Fruit fly (Drosophila melanogaster) whole organism, adult: ENCODE results near the gene CG31259.

ENCODE experiments used
- CG11617 ChIP-seq: fragments of 200-800 bp; sonication (Bioruptor generic); optimal IDR thresholded peaks from 2 replicates; lab custom pipeline; 2017; ENCODE audit warnings: mild to moderate bottlenecking, missing biosample characterization, missing genetic modification reagents, missing genetic modification characterization
- CG12768 ChIP-seq: fragments of 200-800 bp; sonication (Bioruptor generic); optimal IDR thresholded peaks from 2 replicates; lab custom pipeline; 2017; ENCODE audit warnings: missing biosample characterization, missing genetic modification characterization, mild to moderate bottlenecking, moderate library complexity, missing genetic modification reagents
- CG14711 ChIP-seq: fragments of 200-800 bp; sonication (Bioruptor generic); optimal IDR thresholded peaks from 2 replicates; lab custom pipeline; 2018; ENCODE audit warnings: missing biosample characterization, mild to moderate bottlenecking, missing genetic modification characterization, moderate library complexity
- CG1620 ChIP-seq: fragments of 200-800 bp; sonication (Bioruptor generic); optimal IDR thresholded peaks from 2 replicates; lab custom pipeline; 2016; ENCODE audit warnings: missing biosample characterization, missing genetic modification characterization
- CG33017 ChIP-seq: fragments of 200-800 bp; sonication (Bioruptor generic); optimal IDR thresholded peaks from 2 replicates; lab custom pipeline; 2018; ENCODE audit warnings: missing biosample characterization, mild to moderate bottlenecking, missing genetic modification characterization, moderate library complexity
- CG5204 ChIP-seq: fragments of 200-800 bp; sonication (Bioruptor generic); optimal IDR thresholded peaks from 2 replicates; lab custom pipeline; 2016; ENCODE audit warnings: missing biosample characterization, missing genetic modification characterization
- CG7045 ChIP-seq: fragments of 200-800 bp; sonication (Bioruptor generic); optimal IDR thresholded peaks from 2 replicates; lab custom pipeline; 2017; ENCODE audit warnings: missing biosample characterization, mild to moderate bottlenecking, missing genetic modification characterization
- CG7101 ChIP-seq: fragments of 200-800 bp; sonication (Bioruptor generic); optimal IDR thresholded peaks from 2 replicates; lab custom pipeline; 2018; ENCODE audit warnings: missing biosample characterization, mild to moderate bottlenecking, missing genetic modification characterization, moderate library complexity
- Clk ChIP-seq: fragments of 200-800 bp; sonication (Bioruptor generic); optimal IDR thresholded peaks from 2 replicates; lab custom pipeline; 2017; ENCODE audit warnings: missing biosample characterization, missing genetic modification characterization
- Crg-1 ChIP-seq: fragments of 200-800 bp; sonication (Bioruptor generic); optimal IDR thresholded peaks from 2 replicates; lab custom pipeline; 2016; ENCODE audit warnings: missing biosample characterization, missing genetic modification characterization
- Hr96 ChIP-seq: fragments of 200-800 bp; sonication (Bioruptor generic); optimal IDR thresholded peaks from 2 replicates; lab custom pipeline; 2016; ENCODE audit warnings: missing biosample characterization, missing genetic modification characterization
- Mnt ChIP-seq: fragments of 200-800 bp; sonication (Bioruptor generic); optimal IDR thresholded peaks from 2 replicates; lab custom pipeline; 2016; ENCODE audit warnings: missing biosample characterization, mild to moderate bottlenecking, missing genetic modification characterization
- bab1 ChIP-seq: fragments of 200-800 bp; sonication (Bioruptor generic); optimal IDR thresholded peaks from 3 replicates; lab custom pipeline; 2019; ENCODE audit warnings: missing biosample characterization, mild to moderate bottlenecking, missing genetic modification characterization, moderate library complexity
- cic ChIP-seq: fragments of 200-800 bp; sonication (Bioruptor generic); optimal IDR thresholded peaks from 2 replicates; lab custom pipeline; 2017; ENCODE audit warnings: missing biosample characterization, mild to moderate bottlenecking, missing genetic modification characterization, moderate library complexity
- cnc ChIP-seq, 2 experiments: fragments of >200 bp; optimal IDR thresholded peaks; 2 replicates each; lab custom pipeline; 2017
- kay ChIP-seq: fragments of 200-800 bp; sonication (Bioruptor generic); peaks from one replicate; lab custom pipeline; 2016; ENCODE audit warnings: missing biosample characterization, missing genetic modification characterization, borderline replicate concordance
- ovo ChIP-seq: fragments of 200-800 bp; sonication (Bioruptor generic); optimal IDR thresholded peaks from 2 replicates; lab custom pipeline; 2016; ENCODE audit warnings: missing biosample characterization, missing genetic modification characterization
- pad ChIP-seq: fragments of 200-800 bp; sonication (Bioruptor generic); optimal IDR thresholded peaks from 3 replicates; lab custom pipeline; 2017; ENCODE audit warnings: missing biosample characterization, missing genetic modification characterization, mild to moderate bottlenecking, moderate library complexity, missing genetic modification reagents
- tj ChIP-seq: fragments of 200-800 bp; sonication (Bioruptor generic); optimal IDR thresholded peaks from 3 replicates; lab custom pipeline; 2017; ENCODE audit warnings: missing biosample characterization, mild to moderate bottlenecking, missing genetic modification characterization, moderate library complexity
- toe ChIP-seq: fragments of 200-800 bp; sonication (Bioruptor generic); optimal IDR thresholded peaks from 2 replicates; lab custom pipeline; 2016; ENCODE audit warnings: missing biosample characterization, missing genetic modification characterization

Gene CG31259

DNA sequence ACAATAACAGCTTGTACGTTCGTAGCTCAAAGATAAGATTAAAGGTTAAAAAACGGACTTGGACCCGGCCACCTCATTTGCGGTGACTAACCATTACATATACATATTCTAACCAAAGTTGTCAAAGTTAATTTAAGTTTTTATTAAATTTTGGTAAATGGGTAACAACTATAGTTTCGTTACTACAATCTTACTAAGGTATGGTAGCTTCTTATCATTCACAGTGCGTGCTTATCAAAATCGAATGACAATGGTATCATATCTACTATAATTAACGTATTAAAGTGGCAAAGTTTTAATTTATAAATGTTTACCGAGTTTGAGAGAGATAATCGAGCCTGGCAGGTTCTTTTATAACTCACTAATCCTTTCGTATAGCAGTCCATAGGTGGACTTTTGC, 4.6 kb upstream of the CG31259 start:
- no peak for TF ChIP-seq pad
- no peak for TF ChIP-seq bab1 (GFP tag; lab: Kevin White, UChicago)
- no peak for TF ChIP-seq CG5204
- TF ChIP-seq CG12768 (GFP tag; lab: Kevin White, UChicago): no peak
- no peak for TF ChIP-seq kay (GFP tag; lab: Kevin White, UChicago)

DNA sequence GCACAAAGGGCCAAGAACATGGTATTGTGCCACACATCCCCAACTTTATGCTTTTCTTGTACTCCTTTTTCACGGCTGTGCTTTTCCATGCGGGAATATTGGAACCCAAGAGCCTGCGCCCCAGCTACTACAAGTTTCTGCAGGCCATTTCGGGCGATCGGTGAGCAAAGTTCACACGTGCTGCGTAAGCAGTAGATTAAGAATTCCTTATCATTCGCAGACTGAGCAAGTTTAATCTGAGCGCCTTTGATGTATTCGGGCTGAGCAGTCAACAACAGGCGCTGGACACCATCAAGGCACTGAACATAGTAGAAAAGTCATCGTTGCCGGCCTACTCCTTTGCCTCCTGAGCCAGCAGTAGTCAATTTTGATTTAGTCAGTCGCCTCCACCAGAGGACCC, 2.9 kb upstream of the CG31259 start:
- TF ChIP-seq Hr96 (GFP tag; lab: Kevin White, UChicago) (no peak), CG7101 (tag; lab: Kevin White, UChicago) (no peak), Crg-1 (GFP tag; lab: Kevin White, UChicago) (no peak), CG11617 (GFP tag; lab: Kevin White, UChicago) (no peak), CG33017 (no peak), cnc (optimal IDR thresholded peaks at IDR 0.05; lab: Kevin White, UChicago) (no peak), cic (no peak), CG5204 (no peak)

DNA sequence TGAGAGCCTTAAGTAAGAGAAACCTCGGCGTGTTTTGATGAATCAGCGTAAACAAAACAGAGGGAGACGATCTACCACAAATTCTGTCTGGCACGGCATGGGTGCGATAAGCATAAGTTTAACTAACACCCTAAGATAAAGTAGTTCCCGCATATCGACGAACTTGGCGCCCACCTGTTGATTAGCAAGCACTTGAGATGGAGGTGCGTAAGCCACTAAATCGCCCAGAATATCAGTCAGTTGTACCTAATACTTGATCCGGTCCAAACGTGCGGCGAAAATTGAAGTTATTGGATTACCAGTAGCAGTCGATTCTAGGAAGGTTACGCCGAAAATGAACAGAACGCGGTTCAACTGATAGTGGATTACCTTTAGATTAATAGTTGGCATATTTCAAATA, 2.2 kb upstream of the CG31259 start, which contains the start of gene CG31454:
CG31454 (plus strand) TSS at position 160 of the 400 bp plus-strand sequence.
- TF ChIP-seq cnc (optimal IDR thresholded peaks at IDR 0.05; lab: Kevin White, UChicago): no peak
- no peak for TF ChIP-seq Clk
- no peak for TF ChIP-seq CG1620
- TF ChIP-seq CG11617 (GFP tag; lab: Kevin White, UChicago): no peak
- TF ChIP-seq CG5204: no peak
- TF ChIP-seq CG7101 (tag; lab: Kevin White, UChicago): no peak
- TF ChIP-seq CG7045: no peak
- no peak for TF ChIP-seq cic
- TF ChIP-seq bab1 (GFP tag; lab: Kevin White, UChicago): no peak
- TF ChIP-seq CG33017: no peak
- TF ChIP-seq toe (GFP tag; lab: Kevin White, UChicago): no peak
- no peak for TF ChIP-seq Mnt (GFP tag; lab: Kevin White, UChicago)
- TF ChIP-seq tj (GFP tag; lab: Kevin White, UChicago): no peak
- no peak for TF ChIP-seq Crg-1 (GFP tag; lab: Kevin White, UChicago)

DNA sequence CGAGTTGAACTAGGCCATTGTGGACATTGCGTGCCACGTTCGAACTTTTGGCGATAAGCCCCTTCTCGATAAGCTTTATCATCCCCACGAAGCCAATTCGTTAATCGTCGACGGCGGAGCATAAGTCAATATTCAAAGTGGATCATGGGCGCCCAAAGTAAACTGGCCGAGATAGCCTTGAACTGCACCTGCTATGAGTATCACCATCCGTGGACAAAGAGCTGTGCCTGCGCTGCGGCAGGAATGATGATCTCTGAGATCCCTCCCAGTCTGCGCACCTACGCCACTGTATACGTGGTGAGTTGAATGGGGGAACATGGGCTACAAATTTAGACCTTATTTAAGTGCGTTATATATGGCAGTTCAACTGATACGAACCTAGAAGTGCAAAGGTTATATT, 533 bp downstream of the CG31259 start:
- TF ChIP-seq CG12768 (GFP tag; lab: Kevin White, UChicago) (no peak), CG7045 (no peak), tj (GFP tag; lab: Kevin White, UChicago) (no peak), cic (no peak), pad (no peak), Hr96 (GFP tag; lab: Kevin White, UChicago) (no peak), CG33017 (no peak), bab1 (GFP tag; lab: Kevin White, UChicago) (no peak), CG11617 (GFP tag; lab: Kevin White, UChicago) (no peak), Mnt (GFP tag; lab: Kevin White, UChicago) (no peak)

DNA sequence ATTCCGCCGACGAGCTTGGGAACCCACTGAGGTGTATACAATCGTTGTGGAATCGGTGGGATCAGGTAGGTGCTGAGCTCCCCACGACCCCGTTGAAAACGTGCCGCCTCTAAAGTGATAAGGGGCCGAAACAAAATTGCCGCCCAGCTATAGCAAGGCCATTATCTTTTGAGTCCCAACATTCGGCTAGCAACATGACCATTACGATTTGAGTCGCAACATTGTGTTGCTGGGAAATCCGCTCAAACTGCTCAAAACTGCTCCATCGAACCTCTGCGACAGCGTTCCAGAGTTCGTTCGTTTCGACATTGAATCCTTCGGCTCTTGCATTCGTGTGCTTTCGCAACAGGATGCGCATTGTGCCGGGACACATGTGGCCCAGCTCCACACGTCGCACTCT, 5.1 kb downstream of the CG31259 start, which contains the start of gene CG11741:
CG11741 (minus strand) TSS at position 16 of the 400 bp plus-strand sequence.
- no peak for TF ChIP-seq CG1620
- no peak for TF ChIP-seq cic
- TF ChIP-seq kay (GFP tag; lab: Kevin White, UChicago): no peak
- no peak for TF ChIP-seq ovo (GFP tag; lab: Kevin White, UChicago)
- no peak for TF ChIP-seq pad
- TF ChIP-seq Hr96 (GFP tag; lab: Kevin White, UChicago): no peak
- TF ChIP-seq tj (GFP tag; lab: Kevin White, UChicago): no peak
- TF ChIP-seq bab1 (GFP tag; lab: Kevin White, UChicago): no peak
- no peak for TF ChIP-seq Clk
- TF ChIP-seq CG12768 (GFP tag; lab: Kevin White, UChicago): no peak
- TF ChIP-seq Mnt (GFP tag; lab: Kevin White, UChicago): no peak
- no peak for TF ChIP-seq CG5204
- no peak for TF ChIP-seq cnc (optimal IDR thresholded peaks at IDR 0.05; lab: Kevin White, UChicago)
- TF ChIP-seq CG11617 (GFP tag; lab: Kevin White, UChicago): no peak
- TF ChIP-seq CG7045: no peak
- no peak for TF ChIP-seq Crg-1 (GFP tag; lab: Kevin White, UChicago)

DNA sequence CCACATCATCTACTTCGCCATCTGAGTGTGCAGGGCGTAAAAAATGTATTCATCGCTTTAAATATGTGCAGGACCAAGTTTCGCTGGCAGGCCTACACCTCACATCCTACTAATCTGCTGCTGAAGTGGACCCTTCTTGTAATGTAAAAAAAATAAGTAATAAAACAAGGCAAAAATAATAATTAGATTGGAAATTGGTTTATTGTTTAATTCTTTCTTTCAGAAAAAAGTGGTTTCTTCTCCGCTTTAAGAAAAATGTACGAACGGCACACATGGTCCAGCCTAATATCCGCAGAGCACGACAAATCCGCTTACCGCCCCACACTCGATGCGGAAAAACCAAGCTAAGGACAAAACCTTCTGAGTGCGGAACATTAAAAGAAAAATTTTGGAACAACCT, 22.2 kb downstream of the CG31259 start:
- TF ChIP-seq CG14711 (tag; lab: Kevin White, UChicago): no peak

DNA sequence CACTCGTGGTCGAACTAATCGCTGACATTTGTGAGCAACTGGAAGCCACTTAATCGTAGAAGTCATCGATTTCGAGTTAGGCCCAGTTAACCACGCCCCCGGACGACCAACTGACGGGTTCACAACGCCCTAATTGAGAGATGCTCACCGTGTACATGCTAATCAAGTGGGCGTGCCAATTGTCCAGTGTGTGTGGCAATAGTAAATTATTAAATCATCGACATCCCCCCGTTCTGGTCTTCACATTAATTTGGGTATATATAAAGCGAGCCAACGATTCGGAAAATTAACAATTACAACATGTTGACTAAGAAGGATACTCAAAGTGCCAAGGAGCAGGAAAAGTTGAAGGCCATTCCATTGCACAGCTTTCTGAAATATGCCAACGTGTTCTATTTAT, 28.6 kb downstream of the CG31259 start, which contains the start of gene Or85d:
Or85d (plus strand) TSS at position 301 of the 400 bp plus-strand sequence.
- TF ChIP-seq bab1 (GFP tag; lab: Kevin White, UChicago) (no peak), CG1620 (no peak), cic (no peak), cnc (optimal IDR thresholded peaks at IDR 0.05; lab: Kevin White, UChicago) (no peak), CG5204 (no peak), CG7045 (no peak), CG7101 (tag; lab: Kevin White, UChicago) (no peak), tj (GFP tag; lab: Kevin White, UChicago) (no peak), ovo (GFP tag; lab: Kevin White, UChicago) (no peak), CG11617 (GFP tag; lab: Kevin White, UChicago) (no peak), kay (GFP tag; lab: Kevin White, UChicago) (no peak), Mnt (GFP tag; lab: Kevin White, UChicago) (no peak)
